Comparison of ENCODE assay signal across 3 fruit fly cellular contexts in the genomic region with DNA sequence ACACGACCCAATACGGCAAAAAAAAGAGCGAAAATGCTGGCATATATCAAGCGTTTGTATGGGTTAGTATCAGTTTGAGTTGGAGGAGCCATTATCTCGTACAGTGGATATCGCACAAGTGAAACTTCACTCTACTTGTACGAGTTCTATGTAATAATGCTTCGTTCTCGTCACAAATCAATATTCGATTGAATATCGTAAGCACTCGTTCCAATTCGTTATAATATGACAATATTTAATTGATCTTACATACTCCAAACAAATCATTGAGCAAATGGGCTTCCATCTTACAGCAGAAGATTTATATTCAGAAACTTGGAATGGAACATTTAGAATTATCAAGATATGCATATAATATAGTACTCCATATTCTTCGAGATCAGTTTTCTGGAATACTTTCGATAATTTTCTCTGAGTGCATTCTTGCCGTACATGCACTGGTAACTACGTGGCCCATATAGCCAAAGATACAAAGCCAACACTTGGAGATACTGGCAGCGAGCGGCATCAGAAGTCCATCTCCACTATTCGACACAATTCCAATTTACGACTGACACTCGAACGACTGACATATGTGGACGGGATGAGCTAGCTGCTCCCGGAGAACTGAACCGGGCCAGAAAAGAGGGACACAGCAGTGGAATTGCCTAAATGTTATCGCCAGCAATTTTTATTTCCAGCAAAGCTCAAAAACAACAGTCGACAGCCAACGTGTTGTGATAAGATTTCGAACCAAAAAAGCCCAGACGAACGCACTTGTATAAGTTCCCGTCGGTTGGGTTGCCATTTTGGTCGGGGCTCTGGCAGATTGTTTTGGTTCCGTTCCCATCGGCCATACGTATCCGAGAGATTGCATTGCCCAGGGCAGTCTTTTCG.
TF ChIP-seq lines count a peak whose summit lies in the region.

No protein-coding gene starts in this region.

TF ChIP-seq in whole organism, adult, 20 proteins besides CTCF, POLR2A, EP300 and RAD21 (continued from another document):
- TF ChIP-seq bab1 (GFP tag; optimal IDR thresholded peaks at IDR 0.05; lab: Kevin White, UChicago) (no peak), pad (GFP tag; optimal IDR thresholded peaks at IDR 0.05; lab: Kevin White, UChicago) (no peak), CG33017 (tag; optimal IDR thresholded peaks at IDR 0.05; lab: Kevin White, UChicago) (no peak)

TF ChIP-seq in whole organism, embryonic, 481 proteins besides CTCF, POLR2A, EP300 and RAD21 (continued from another document):
- TF ChIP-seq fu2 (GFP tag; optimal IDR thresholded peaks at IDR 0.05; lab: Kevin White, UChicago) (no peak), Stat92E (GFP tag; optimal IDR thresholded peaks at IDR 0.05; lab: Kevin White, UChicago) (peak in 1 of 3 experiments; percentile 46), CG13894 (tag; optimal IDR thresholded peaks at IDR 0.05; lab: Kevin White, UChicago) (no peak), gem (tag; optimal IDR thresholded peaks at IDR 0.05; lab: Kevin White, UChicago) (peak; percentile 22), gt (GFP tag; IDR thresholded peaks at IDR 0.05; lab: Robert Waterston, UW) (no peak), CG10462 (GFP tag; optimal IDR thresholded peaks at IDR 0.05; lab: Kevin White, UChicago) (no peak), dmrt99B (tag; optimal IDR thresholded peaks at IDR 0.05; lab: Kevin White, UChicago) (no peak), CG15514 (GFP tag; optimal IDR thresholded peaks at IDR 0.05; lab: Kevin White, UChicago) (no peak), GATAe (GFP tag; conservative IDR thresholded peaks at IDR 0.05; lab: Robert Waterston, UW) (0 out of 2 replicates have a peak, but pooled peaks have one; percentile 48), Awh (GFP tag; IDR thresholded peaks at IDR 0.05; lab: Robert Waterston, UW) (no peak), CG12236 (GFP tag; optimal IDR thresholded peaks at IDR 0.05; lab: Kevin White, UChicago) (no peak), Ets65A (GFP tag; lab: Kevin White, UChicago) (peak; percentile 61), CG11504 (tag; optimal IDR thresholded peaks at IDR 0.05; lab: Kevin White, UChicago) (peak; percentile 21), crol (GFP tag; IDR thresholded peaks at IDR 0.05; lab: Robert Waterston, UW) (no peak), MTF-1 (GFP tag; optimal IDR thresholded peaks at IDR 0.05; lab: Kevin White, UChicago; ENCODE audit: borderline replicate concordance) (no peak), chinmo (GFP tag; IDR thresholded peaks at IDR 0.05; lab: Robert Waterston, UW; ENCODE audit: partially characterized antibody) (0 out of 4 replicates have a peak, but pooled peaks have one; percentile 51), CG5245 (GFP tag; optimal IDR thresholded peaks at IDR 0.05; lab: Kevin White, UChicago) (no peak), h (optimal IDR thresholded peaks at IDR 0.05; lab: Kevin White, UChicago) (no peak), tgo (GFP tag; IDR thresholded peaks at IDR 0.05; lab: Robert Waterston, UW) (0 out of 3 replicates have a peak, but pooled peaks have one; percentile 15), HmgZ (tag; optimal IDR thresholded peaks at IDR 0.05; lab: Kevin White, UChicago) (peak; percentile 40), sd (tag; optimal IDR thresholded peaks at IDR 0.05; lab: Kevin White, UChicago) (no peak), Hr51 (GFP tag; optimal IDR thresholded peaks at IDR 0.05; lab: Kevin White, UChicago) (peak in 1 of 2 experiments; percentile 6), gce (GFP tag; IDR thresholded peaks at IDR 0.05; lab: Robert Waterston, UW) (no peak), aop (GFP tag; IDR thresholded peaks at IDR 0.05; lab: Robert Waterston, UW) (no peak), eve (GFP tag; optimal IDR thresholded peaks at IDR 0.05; lab: Kevin White, UChicago) (no peak), slbo (GFP tag; IDR thresholded peaks at IDR 0.05; lab: Robert Waterston, UW) (no peak), CG9797 (GFP tag; optimal IDR thresholded peaks at IDR 0.05; lab: Kevin White, UChicago) (no peak), CG5180 (GFP tag; optimal IDR thresholded peaks at IDR 0.05; lab: Kevin White, UChicago) (peak; percentile 90), Neu2 (GFP tag; optimal IDR thresholded peaks at IDR 0.05; lab: Kevin White, UChicago; ENCODE audit: borderline replicate concordance) (no peak), PHDP (tag; optimal IDR thresholded peaks at IDR 0.05; lab: Kevin White, UChicago) (no peak), Blimp-1 (GFP tag; optimal IDR thresholded peaks at IDR 0.05; lab: Kevin White, UChicago) (no peak), Med (GFP tag; lab: Kevin White, UChicago) (peak; percentile 57), CG14965 (GFP tag; optimal IDR thresholded peaks at IDR 0.05; lab: Kevin White, UChicago; ENCODE audit: borderline replicate concordance) (no peak), CG10543 (GFP tag; optimal IDR thresholded peaks at IDR 0.05; lab: Kevin White, UChicago) (peak; percentile 35), ftz-f1 (GFP tag; optimal IDR thresholded peaks at IDR 0.05; lab: Kevin White, UChicago) (no peak), CG9932 (GFP tag; IDR thresholded peaks at IDR 0.05; lab: Robert Waterston, UW) (peak; percentile 24; the same call in 1 of the 2 replicates), row (GFP tag; IDR thresholded peaks at IDR 0.05; lab: Robert Waterston, UW) (peak; percentile 27; the same call in 1 of the 3 replicates), tna (GFP tag; IDR thresholded peaks at IDR 0.05; lab: Robert Waterston, UW; ENCODE audit: partially characterized antibody) (no peak), Max (GFP tag; optimal IDR thresholded peaks at IDR 0.05; lab: Kevin White, UChicago) (no peak), Ptx1 (GFP tag; IDR thresholded peaks at IDR 0.05; lab: Robert Waterston, UW) (0 out of 2 replicates have a peak, but pooled peaks have one; percentile 15), Myb (GFP tag; optimal IDR thresholded peaks at IDR 0.05; lab: Kevin White, UChicago) (no peak), CG12769 (tag; optimal IDR thresholded peaks at IDR 0.05; lab: Kevin White, UChicago) (peak; percentile 52), B-H1 (GFP tag; IDR thresholded peaks at IDR 0.05; lab: Robert Waterston, UW) (no peak)

TF ChIP-seq in whole organism, prepupa, 60 proteins besides CTCF, POLR2A, EP300 and RAD21 (continued from another document):
- TF ChIP-seq cyc (GFP tag; optimal IDR thresholded peaks at IDR 0.05; lab: Kevin White, UChicago) = peak; percentile 37
- peak; percentile 35 for TF ChIP-seq OdsH (GFP tag; optimal IDR thresholded peaks at IDR 0.05; lab: Kevin White, UChicago)
- peak; percentile 1 for TF ChIP-seq Lpt (GFP tag; optimal IDR thresholded peaks at IDR 0.05; lab: Kevin White, UChicago)
- TF ChIP-seq esn (GFP tag; optimal IDR thresholded peaks at IDR 0.05; lab: Kevin White, UChicago) = peak; percentile 50
- TF ChIP-seq lz (GFP tag; optimal IDR thresholded peaks at IDR 0.05; lab: Kevin White, UChicago) = peak; percentile 8
- peak; percentile 9 for TF ChIP-seq topi (GFP tag; optimal IDR thresholded peaks at IDR 0.05; lab: Kevin White, UChicago)
- TF ChIP-seq Sox15 (GFP tag; optimal IDR thresholded peaks at IDR 0.05; lab: Kevin White, UChicago) = no peak
- TF ChIP-seq CG4318 (GFP tag; optimal IDR thresholded peaks at IDR 0.05; lab: Kevin White, UChicago) = no peak
- peak; percentile 19 for TF ChIP-seq vri (GFP tag; optimal IDR thresholded peaks at IDR 0.05; lab: Kevin White, UChicago)
- TF ChIP-seq net (GFP tag; optimal IDR thresholded peaks at IDR 0.05; lab: Kevin White, UChicago) = no peak
- TF ChIP-seq Hr39 (GFP tag; optimal IDR thresholded peaks at IDR 0.05; lab: Kevin White, UChicago) = peak; percentile 17
- peak; percentile 31 for TF ChIP-seq Hr4 (GFP tag; optimal IDR thresholded peaks at IDR 0.05; lab: Kevin White, UChicago)
- peak; percentile 45 for TF ChIP-seq Sox14 (GFP tag; optimal IDR thresholded peaks at IDR 0.05; lab: Kevin White, UChicago)
